Worm (Caenorhabditis elegans): ENCODE data around the gene ZK488.6.

DNA sequence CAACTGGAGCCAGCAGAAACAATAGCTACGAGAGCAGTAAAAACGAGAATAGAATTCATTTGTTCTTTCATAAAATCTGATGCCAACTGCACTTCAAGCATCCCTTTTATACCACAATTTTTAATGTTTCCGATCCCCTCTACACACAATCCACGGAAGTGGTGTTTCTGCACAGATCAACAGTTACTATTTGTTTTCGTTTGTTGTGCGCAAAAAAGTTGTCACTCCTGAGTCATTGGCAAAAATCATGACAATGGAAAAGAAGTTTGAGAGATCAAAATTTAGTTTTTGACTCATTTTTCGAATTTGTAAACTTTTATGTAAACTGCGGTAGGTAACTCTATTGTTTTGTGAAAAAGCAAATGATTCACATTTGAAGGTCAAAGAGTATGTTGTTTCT lies 13.8 kb downstream of the ZK488.6 start, which contains the start of gene srlf-37:
- TF ChIP-seq lsy-2 (tag; optimal IDR thresholded peaks at IDR 0.05) (no peak), sptf-1 (tag; optimal IDR thresholded peaks at IDR 0.05) (no peak), unc-120 (tag; optimal IDR thresholded peaks at IDR 0.05; ENCODE audit: poor library complexity, severe bottlenecking) (no peak), elt-3 (tag; optimal IDR thresholded peaks at IDR 0.05) (no peak), lin-13 (tag; optimal IDR thresholded peaks at IDR 0.05) (no peak), nhr-28 (tag; optimal IDR thresholded peaks at IDR 0.05) (no peak), pha-4 (tag; optimal IDR thresholded peaks at IDR 0.05) (no peak), elt-1 (tag; optimal IDR thresholded peaks at IDR 0.05; ENCODE audit: borderline replicate concordance, insufficient read depth) (no peak), unc-62 (GFP tag; optimal IDR thresholded peaks at IDR 0.05) (no peak), zip-8 (tag; optimal IDR thresholded peaks at IDR 0.05) (no peak), nhr-237 (tag; optimal IDR thresholded peaks at IDR 0.05) (no peak), flh-1 (GFP tag; optimal IDR thresholded peaks at IDR 0.05) (no peak)

Data from whole organism, mixed stage, embryonic.